Fruit fly (Drosophila melanogaster) whole organism, embryonic: ENCODE measurements around the gene Pi3K21B.

Source experiments
- Adf1 ChIP-seq: fragments of 200-800 bp; sonication (Bioruptor generic); IDR thresholded peaks from 2 replicates; pipeline ENCODE4 v1.3.6; 2022; ENCODE audit warnings: missing biosample characterization, missing genetic modification characterization
- Atf3 ChIP-seq: fragments of 200-800 bp; sonication (Bioruptor generic); optimal IDR thresholded peaks from 3 replicates; lab custom pipeline; 2016; ENCODE audit warnings: missing biosample characterization, missing genetic modification characterization
- CG1024 ChIP-seq: fragments of 200-800 bp; sonication (Bioruptor generic); IDR thresholded peaks from 2 replicates; pipeline ENCODE4 v1.3.6; 2022; ENCODE audit warnings: missing biosample characterization, missing genetic modification characterization
- CG10274 ChIP-seq: fragments of 200-800 bp; sonication (Bioruptor generic); optimal IDR thresholded peaks from 3 replicates; lab custom pipeline; 2017; ENCODE audit warnings: missing biosample characterization, mild to moderate bottlenecking, missing genetic modification characterization
- CG11085 ChIP-seq: fragments of 200-800 bp; sonication (Bioruptor generic); IDR thresholded peaks from 2 replicates; pipeline ENCODE4 v1.3.6; 2022; ENCODE audit warnings: missing biosample characterization, missing genetic modification characterization
- CG12744 ChIP-seq: fragments of 200-800 bp; sonication (Bioruptor generic); optimal IDR thresholded peaks from 2 replicates; lab custom pipeline; 2016; ENCODE audit warnings: missing biosample characterization, missing genetic modification characterization
- CG14441 ChIP-seq: fragments of 200-800 bp; sonication (Bioruptor generic); IDR thresholded peaks from 2 replicates; pipeline ENCODE4 v1.3.6; 2022; ENCODE audit warnings: missing biosample characterization, missing genetic modification characterization
- CG15479 ChIP-seq: fragments of 200-800 bp; sonication (Bioruptor generic); optimal IDR thresholded peaks from 3 replicates; lab custom pipeline; 2019; ENCODE audit warnings: missing biosample characterization, mild to moderate bottlenecking, missing genetic modification characterization, moderate library complexity
- CG15696 ChIP-seq: fragments of 200-800 bp; sonication (Bioruptor generic); optimal IDR thresholded peaks from 2 replicates; lab custom pipeline; 2019; ENCODE audit warnings: missing biosample characterization, mild to moderate bottlenecking, missing genetic modification characterization, moderate library complexity
- CG1602 ChIP-seq: fragments of 200-800 bp; sonication (Bioruptor generic); optimal IDR thresholded peaks from 3 replicates; lab custom pipeline; 2016; ENCODE audit warnings: missing biosample characterization, missing genetic modification characterization
- CG16815 ChIP-seq: fragments of 200-800 bp; sonication (Bioruptor generic); optimal IDR thresholded peaks from 3 replicates; lab custom pipeline; 2017; ENCODE audit warnings: missing biosample characterization, mild to moderate bottlenecking, missing genetic modification characterization
- CG18262 ChIP-seq: fragments of 200-800 bp; optimal IDR thresholded peaks from 3 replicates; lab custom pipeline; 2019; ENCODE audit warnings: missing biosample characterization, mild to moderate bottlenecking, missing genetic modification characterization, moderate library complexity
- CG2116 ChIP-seq: fragments of 200-800 bp; sonication (Bioruptor generic); optimal IDR thresholded peaks from 3 replicates; lab custom pipeline; 2018; ENCODE audit warnings: missing biosample characterization, mild to moderate bottlenecking, missing genetic modification characterization
- CG2199 ChIP-seq: fragments of 200-800 bp; sonication (Bioruptor generic); IDR thresholded peaks from 3 replicates; pipeline ENCODE4 v1.3.6; 2022; ENCODE audit warnings: missing biosample characterization, missing genetic modification characterization
- CG30403 ChIP-seq: fragments of 200-800 bp; sonication (Bioruptor generic); optimal IDR thresholded peaks from 3 replicates; lab custom pipeline; 2016; ENCODE audit warnings: missing biosample characterization, missing genetic modification characterization
- CG3163 ChIP-seq: fragments of 200-800 bp; sonication (Bioruptor generic); optimal IDR thresholded peaks from 3 replicates; lab custom pipeline; 2016; ENCODE audit warnings: missing biosample characterization, missing genetic modification characterization
- CG32772 ChIP-seq: fragments of 200-800 bp; sonication (Bioruptor generic); IDR thresholded peaks from 2 replicates; pipeline ENCODE4 v1.3.6; 2022; ENCODE audit warnings: missing biosample characterization, missing genetic modification characterization
- CG34422 ChIP-seq: fragments of 200-800 bp; sonication (Bioruptor generic); IDR thresholded peaks from 3 replicates; pipeline ENCODE4 v1.3.6; 2022; ENCODE audit warnings: missing biosample characterization, missing genetic modification characterization
- CG4707 ChIP-seq: fragments of 200-800 bp; sonication (Bioruptor generic); optimal IDR thresholded peaks from 2 replicates; lab custom pipeline; 2018; ENCODE audit warnings: missing biosample characterization, mild to moderate bottlenecking, missing genetic modification characterization, moderate library complexity
- CG6683 ChIP-seq: fragments of 200-800 bp; sonication (Bioruptor generic); optimal IDR thresholded peaks from 2 replicates; lab custom pipeline; 2017; ENCODE audit warnings: missing biosample characterization, mild to moderate bottlenecking, missing genetic modification characterization, missing genetic modification reagents
- CG6813 ChIP-seq: fragments of 200-800 bp; sonication (Bioruptor generic); optimal IDR thresholded peaks from 2 replicates; lab custom pipeline; 2017; ENCODE audit warnings: missing biosample characterization, missing genetic modification characterization, mild to moderate bottlenecking, moderate library complexity, missing genetic modification reagents
- CG7839 ChIP-seq: fragments of 200-800 bp; sonication (Bioruptor generic); optimal IDR thresholded peaks from 3 replicates; lab custom pipeline; 2018; ENCODE audit warnings: missing biosample characterization, mild to moderate bottlenecking, missing genetic modification characterization, moderate library complexity
- CG8388 ChIP-seq: fragments of 200-800 bp; sonication (Bioruptor generic); optimal IDR thresholded peaks from 2 replicates; lab custom pipeline; 2019; ENCODE audit warnings: missing biosample characterization, mild to moderate bottlenecking, missing genetic modification characterization, moderate library complexity
- Doc2 ChIP-seq: fragments of 200-800 bp; sonication (Bioruptor generic); IDR thresholded peaks from 2 replicates; pipeline ENCODE4 v1.3.6; 2022; ENCODE audit warnings: missing biosample characterization, missing genetic modification characterization
- Dp ChIP-seq: fragments of 200-800 bp; sonication (Bioruptor generic); optimal IDR thresholded peaks from 2 replicates; lab custom pipeline; 2018; ENCODE audit warnings: missing biosample characterization, mild to moderate bottlenecking, missing genetic modification characterization, moderate library complexity
- Elba2 ChIP-seq: fragments of 200-800 bp; sonication (Bioruptor generic); optimal IDR thresholded peaks from 3 replicates; lab custom pipeline; 2016; ENCODE audit warnings: missing biosample characterization, missing genetic modification characterization
- Ets65A ChIP-seq: fragments of 200-800 bp; sonication (Bioruptor generic); peaks from one replicate; lab custom pipeline; 2016; ENCODE audit warnings: missing biosample characterization, missing genetic modification characterization
- Fer1 ChIP-seq: fragments of 200-800 bp; sonication (Bioruptor generic); optimal IDR thresholded peaks from 2 replicates; lab custom pipeline; 2017; ENCODE audit warnings: missing biosample characterization, mild to moderate bottlenecking, missing genetic modification characterization
- GATAe ChIP-seq: fragments of 200-800 bp; sonication (Bioruptor generic); conservative IDR thresholded peaks from 2 replicates; pipeline ENCODE4 v1.3.6; 2022; ENCODE audit warnings: missing biosample characterization, missing genetic modification characterization
- H2.0 ChIP-seq: fragments of 200-800 bp; sonication (Bioruptor generic); IDR thresholded peaks from 2 replicates; pipeline ENCODE4 v1.3.6; 2022; ENCODE audit warnings: missing biosample characterization, missing genetic modification characterization
- MTF-1 ChIP-seq: fragments of 200-800 bp; sonication (Bioruptor generic); optimal IDR thresholded peaks from 2 replicates; lab custom pipeline; 2018; ENCODE audit warnings: missing biosample characterization, mild to moderate bottlenecking, missing genetic modification characterization, borderline replicate concordance
- Mrtf ChIP-seq: fragments of 200-800 bp; sonication (Bioruptor generic); IDR thresholded peaks from 3 replicates; pipeline ENCODE4 v1.3.6; 2022; ENCODE audit warnings: missing biosample characterization, missing genetic modification characterization
- Neu2 ChIP-seq: fragments of 200-800 bp; sonication (Bioruptor generic); optimal IDR thresholded peaks from 3 replicates; lab custom pipeline; 2016; ENCODE audit warnings: missing biosample characterization, missing genetic modification characterization, borderline replicate concordance
- Poxn ChIP-seq: fragments of 200-800 bp; sonication (Bioruptor generic); IDR thresholded peaks from 2 replicates; pipeline ENCODE4 v1.3.6; 2022; ENCODE audit warnings: missing biosample characterization, missing genetic modification characterization
- Rfx ChIP-seq: fragments of 200-800 bp; sonication (Bioruptor generic); IDR thresholded peaks from 2 replicates; pipeline ENCODE4 v1.3.6; 2022; ENCODE audit warnings: missing biosample characterization, missing genetic modification characterization
- Trl ChIP-seq, 3 experiments: fragments of >200 bp in 2 of 3; fragments of 200-800 bp in 1 of 3; sonication (Bioruptor generic) in 1 of 3; optimal IDR thresholded peaks; 2 replicates in 1 of 3; 3 replicates in 2 of 3; lab custom pipeline; 2016 to 2017; ENCODE audit warnings: missing biosample characterization in 1 of 3, missing genetic modification characterization in 1 of 3
- Usf ChIP-seq: fragments of 200-800 bp; sonication (Bioruptor generic); optimal IDR thresholded peaks from 2 replicates; lab custom pipeline; 2017; ENCODE audit warnings: missing genotype, missing biosample characterization, missing genetic modification characterization
- corto ChIP-seq: fragments of 200-800 bp; sonication (Bioruptor generic); optimal IDR thresholded peaks from 2 replicates; lab custom pipeline; 2016; ENCODE audit warnings: missing biosample characterization, mild to moderate bottlenecking, missing genetic modification characterization, moderate library complexity
- crp ChIP-seq, 2 experiments: fragments of 200-800 bp; sonication (Bioruptor generic); optimal IDR thresholded peaks; 2 replicates in 1 of 2; 3 replicates in 1 of 2; lab custom pipeline; 2017; ENCODE audit warnings: missing biosample characterization in 2 of 2, missing genetic modification characterization in 2 of 2, mild to moderate bottlenecking in 1 of 2, moderate library complexity in 1 of 2
- dysf ChIP-seq: fragments of 200-800 bp; sonication (Bioruptor generic); IDR thresholded peaks from 3 replicates; pipeline ENCODE4 v1.3.6; 2022; ENCODE audit warnings: missing biosample characterization, missing genetic modification characterization
- gem ChIP-seq: fragments of 200-800 bp; sonication (Bioruptor generic); optimal IDR thresholded peaks from 2 replicates; lab custom pipeline; 2019; ENCODE audit warnings: missing biosample characterization, mild to moderate bottlenecking, missing genetic modification characterization, moderate library complexity
- nerfin-1 ChIP-seq: fragments of 200-800 bp; sonication (Bioruptor generic); optimal IDR thresholded peaks from 3 replicates; lab custom pipeline; 2019; ENCODE audit warnings: missing biosample characterization, mild to moderate bottlenecking, missing genetic modification characterization, moderate library complexity
- org-1 ChIP-seq: fragments of 200-800 bp; sonication (Bioruptor generic); optimal IDR thresholded peaks from 2 replicates; lab custom pipeline; 2017; ENCODE audit warnings: missing biosample characterization, missing genetic modification characterization
- schlank ChIP-seq: fragments of 200-800 bp; sonication (Bioruptor generic); optimal IDR thresholded peaks from 2 replicates; lab custom pipeline; 2018; ENCODE audit warnings: missing biosample characterization, mild to moderate bottlenecking, missing genetic modification characterization
- sima ChIP-seq: fragments of 200-800 bp; sonication (Bioruptor generic); optimal IDR thresholded peaks from 2 replicates; lab custom pipeline; 2016; ENCODE audit warnings: missing biosample characterization, missing genetic modification characterization
- slp2 ChIP-seq: fragments of 200-800 bp; sonication (Bioruptor generic); optimal IDR thresholded peaks from 2 replicates; lab custom pipeline; 2016; ENCODE audit warnings: missing biosample characterization, missing genetic modification characterization
- sob ChIP-seq: fragments of 200-800 bp; sonication (Bioruptor generic); IDR thresholded peaks from 2 replicates; pipeline ENCODE4 v1.3.6; 2022; ENCODE audit warnings: missing biosample characterization, missing genetic modification characterization
- tio ChIP-seq: fragments of 200-800 bp; sonication (Bioruptor generic); optimal IDR thresholded peaks from 2 replicates; lab custom pipeline; 2017; ENCODE audit warnings: missing biosample characterization, missing genetic modification characterization, inconsistent platforms
- tll ChIP-seq, 2 experiments: fragments of 200-800 bp in 1 of 2; fragments of >200 bp in 1 of 2; sonication (Bioruptor generic) in 1 of 2; optimal IDR thresholded peaks; 2 replicates each; lab custom pipeline; 2017 to 2019; ENCODE audit warnings: missing biosample characterization in 2 of 2, missing genetic modification characterization in 2 of 2, mild to moderate bottlenecking in 1 of 2, moderate library complexity in 1 of 2
- usp ChIP-seq: fragments of >200 bp; optimal IDR thresholded peaks from 2 replicates; lab custom pipeline; 2017; ENCODE audit warnings: missing biosample characterization, missing genetic modification characterization

Pi3K21B gene

dm6 chr2L:286421-286820, 11.3 kb upstream of the Pi3K21B start (continued):
- TF ChIP-seq Poxn (peak; percentile 4; the same call in 1 of the 2 replicates), Ets65A (GFP tag; lab: Kevin White, UChicago) (peak; percentile 69), CG30403 (peak; percentile 64), H2.0 (GFP tag; lab: Robert Waterston, UW) (peak; percentile 62; the same call in 1 of the 2 replicates), CG18262 (tag; lab: Kevin White, UChicago) (peak; percentile 26), Neu2 (no peak), CG6683 (GFP tag; lab: Kevin White, UChicago) (peak; percentile 32), CG7839 (tag; lab: Kevin White, UChicago) (peak; percentile 73), schlank (tag; lab: Kevin White, UChicago) (peak; percentile 82), dysf (GFP tag; lab: Robert Waterston, UW) (peak; percentile 75), Fer1 (GFP tag; lab: Kevin White, UChicago) (peak; percentile 80), CG11085 (peak; percentile 55; the same call in 1 of the 2 replicates), gem (tag; lab: Kevin White, UChicago) (peak; percentile 51), CG1602 (GFP tag; lab: Kevin White, UChicago) (no peak), sima (GFP tag; lab: Kevin White, UChicago) (no peak), CG16815 (no peak), CG1024 (GFP tag; lab: Robert Waterston, UW) (no peak), Trl (optimal IDR thresholded peaks at IDR 0.05; lab: Kevin White, UChicago) (no peak), Trl (GFP tag; optimal IDR thresholded peaks at IDR 0.05; lab: Kevin White, UChicago) (peak; percentile 72), Atf3 (GFP tag; lab: Kevin White, UChicago) (no peak), CG6813 (GFP tag; lab: Kevin White, UChicago) (peak; percentile 59), CG15696 (tag; lab: Kevin White, UChicago) (peak; percentile 15), sob (peak; percentile 83), CG12744 (peak; percentile 54), tio (GFP tag; lab: Kevin White, UChicago) (no peak), Doc2 (GFP tag; lab: Robert Waterston, UW) (no peak), CG3163 (GFP tag; lab: Kevin White, UChicago) (peak; percentile 31), Mrtf (peak; percentile 71; the same call in 2 of the 3 replicates), CG34422 (GFP tag; lab: Robert Waterston, UW) (peak; percentile 65), MTF-1 (GFP tag; lab: Kevin White, UChicago) (peak; percentile 62), CG14441 (GFP tag; lab: Robert Waterston, UW) (peak; percentile 77), CG2116 (GFP tag; lab: Kevin White, UChicago) (no peak), CG32772 (GFP tag; lab: Robert Waterston, UW) (peak; percentile 24; the same call in 1 of the 2 replicates), GATAe (GFP tag; lab: Robert Waterston, UW) (peak; percentile 94), org-1 (GFP tag; lab: Kevin White, UChicago) (peak; percentile 49), nerfin-1 (tag; lab: Kevin White, UChicago) (no peak), Elba2 (no peak), tll (GFP tag; optimal IDR thresholded peaks at IDR 0.05; lab: Kevin White, UChicago) (no peak), Dp (no peak), Usf (GFP tag; lab: Kevin White, UChicago) (peak; percentile 35), usp (no peak), slp2 (peak; percentile 4), CG15479 (GFP tag; lab: Kevin White, UChicago) (no peak), CG2199 (GFP tag; lab: Robert Waterston, UW) (no peak), Adf1 (GFP tag; lab: Robert Waterston, UW) (peak; percentile 60; the same call in 1 of the 2 replicates), Rfx (peak; percentile 88), CG10274 (GFP tag; lab: Kevin White, UChicago) (no peak), crp (GFP tag; optimal IDR thresholded peaks at IDR 0.05; lab: Kevin White, UChicago) (no peak), CG4707 (GFP tag; lab: Kevin White, UChicago) (peak; percentile 7), corto (GFP tag; lab: Kevin White, UChicago) (peak; percentile 79), CG8388 (GFP tag; lab: Kevin White, UChicago) (no peak)
